Worm (Caenorhabditis elegans): Measurements from ENCODE around the gene C07G1.6.
A peak's percentile ranks its signal among the peaks of the same experiment; 100 is the strongest.

DNA sequence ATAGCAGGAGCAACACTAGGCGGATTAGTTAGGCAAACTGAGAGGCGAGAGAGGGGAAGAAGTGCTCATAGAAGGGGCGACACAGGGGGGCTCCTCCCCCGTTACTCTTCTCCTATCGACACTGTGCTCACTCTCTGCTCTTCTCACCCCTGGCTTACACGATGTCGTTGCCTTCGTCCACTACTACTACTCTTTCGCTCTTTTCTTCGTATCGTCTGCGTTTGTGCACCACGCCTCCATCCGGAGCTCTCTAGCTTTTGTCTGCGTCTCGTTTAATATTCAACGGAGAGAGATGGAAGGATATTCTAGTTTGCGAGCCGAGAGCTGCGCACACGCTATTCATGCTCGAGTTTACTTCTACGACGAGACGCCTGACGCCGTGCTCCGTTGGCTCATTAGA, 26.9 kb downstream of the C07G1.6 start:
- no peak for TF ChIP-seq B0310.2 (tag; optimal IDR thresholded peaks at IDR 0.05)
- TF ChIP-seq tbx-37 (GFP tag; conservative IDR thresholded peaks at IDR 0.05): no peak
- TF ChIP-seq ama-1 (optimal IDR thresholded peaks at IDR 0.05): no peak
- TF ChIP-seq tra-4 (tag; optimal IDR thresholded peaks at IDR 0.05): no peak
- TF ChIP-seq ets-7 (tag; optimal IDR thresholded peaks at IDR 0.05): no peak
- TF ChIP-seq tbx-11 (GFP tag; IDR thresholded peaks at IDR 0.05): no peak
- peak; percentile 57 for TF ChIP-seq sea-1 (GFP tag; conservative IDR thresholded peaks at IDR 0.05)
- peak; percentile 15 for TF ChIP-seq F13C5.2 (tag; optimal IDR thresholded peaks at IDR 0.05)
- no peak for TF ChIP-seq ceh-13 (GFP tag; optimal IDR thresholded peaks at IDR 0.05)
- TF ChIP-seq flt-1 (GFP tag; IDR thresholded peaks at IDR 0.05): no peak
- TF ChIP-seq hmg-4 (GFP tag; optimal IDR thresholded peaks at IDR 0.05): peak; percentile 44
